Worm (Caenorhabditis elegans) whole organism, L2 larva: Measurements from ENCODE around the gene Y39A1A.18.
A peak's percentile ranks its signal among the peaks of the same experiment; 100 is the strongest.

Experiments
- C34F6.9 ChIP-seq: fragments of 150-350 bp; optimal IDR thresholded peaks from 2 replicates; lab custom pipeline; 2014; ENCODE audit warnings: missing biosample characterization, missing genetic modification characterization
- F13H6.1 ChIP-seq: sonication (generic microtip); optimal IDR thresholded peaks from 2 replicates; lab custom pipeline; 2016; ENCODE audit warnings: missing genetic modification characterization, missing compliant biosample characterization
- R02D3.7 ChIP-seq: fragments of 150-350 bp; optimal IDR thresholded peaks from 2 replicates; lab custom pipeline; 2014; ENCODE audit warnings: missing biosample characterization, missing genetic modification characterization
- Y55F3AM.14 ChIP-seq: fragments of 200-800 bp; sonication (Bioruptor generic); optimal IDR thresholded peaks from 2 replicates; lab custom pipeline; 2018; ENCODE audit warnings: mild to moderate bottlenecking, missing genetic modification characterization, missing compliant biosample characterization
- ZK546.5 ChIP-seq: sonication (generic microtip); optimal IDR thresholded peaks from 2 replicates; lab custom pipeline; 2017; ENCODE audit warnings: missing biosample characterization, missing genetic modification characterization
- alr-1 ChIP-seq: fragments of 150-350 bp; optimal IDR thresholded peaks from 2 replicates; lab custom pipeline; 2014; ENCODE audit warnings: missing biosample characterization, missing genetic modification characterization
- ama-1 ChIP-seq: fragments of 150-350 bp; optimal IDR thresholded peaks from 2 replicates; lab custom pipeline; 2018; ENCODE audit warnings: inconsistent platforms
- blmp-1 ChIP-seq: sonication (generic microtip); optimal IDR thresholded peaks from 2 replicates; lab custom pipeline; 2017; ENCODE audit warnings: missing genetic modification characterization, mild to moderate bottlenecking, missing compliant biosample characterization, antibody characterized with exemption, moderate library complexity; ENCODE audit not compliant: insufficient read depth
- ceh-82 ChIP-seq: fragments of 150-350 bp; optimal IDR thresholded peaks from 2 replicates; lab custom pipeline; 2014; ENCODE audit warnings: missing biosample characterization, missing genetic modification characterization
- crh-2 ChIP-seq: sonication (generic microtip); optimal IDR thresholded peaks from 2 replicates; lab custom pipeline; 2017; ENCODE audit warnings: missing biosample characterization, missing genetic modification characterization
- dmd-4 ChIP-seq: sonication (generic microtip); optimal IDR thresholded peaks from 2 replicates; lab custom pipeline; 2017; ENCODE audit warnings: missing biosample characterization, missing genetic modification characterization
- egl-27 ChIP-seq: sonication (generic microtip); optimal IDR thresholded peaks from 3 replicates; lab custom pipeline; 2017; ENCODE audit warnings: missing biosample characterization, missing genetic modification reagents, missing genetic modification characterization
- elt-3 ChIP-seq: sonication (generic microtip); optimal IDR thresholded peaks from 2 replicates; lab custom pipeline; 2017; ENCODE audit warnings: missing biosample characterization, missing genetic modification characterization
- fos-1 ChIP-seq: fragments of 150-350 bp; optimal IDR thresholded peaks from 2 replicates; lab custom pipeline; 2014; ENCODE audit warnings: missing biosample characterization, missing genetic modification characterization
- gmeb-1 ChIP-seq: fragments of 150-350 bp; optimal IDR thresholded peaks from 2 replicates; lab custom pipeline; 2014; ENCODE audit warnings: missing biosample characterization, missing genetic modification characterization
- lin-11 ChIP-seq: fragments of 150-350 bp; sonication (generic microtip); optimal IDR thresholded peaks from 2 replicates; lab custom pipeline; 2014; ENCODE audit warnings: missing biosample characterization, missing genetic modification characterization, inconsistent platforms, mixed read lengths
- lin-13 ChIP-seq: fragments of 150-350 bp; optimal IDR thresholded peaks from 2 replicates; lab custom pipeline; 2014; ENCODE audit warnings: missing biosample characterization, missing genetic modification reagents, missing genetic modification characterization
- lin-39 ChIP-seq: fragments of 150-350 bp; optimal IDR thresholded peaks from 2 replicates; lab custom pipeline; 2014; ENCODE audit warnings: missing biosample characterization, missing genetic modification reagents, missing genetic modification characterization
- lsy-2 ChIP-seq, 2 experiments: fragments of 150-350 bp in 1 of 2; sonication (generic microtip) in 1 of 2; optimal IDR thresholded peaks; 2 replicates each; lab custom pipeline; 2014 to 2017; ENCODE audit warnings: missing biosample characterization in 2 of 2, missing genetic modification characterization in 2 of 2
- mab-5 ChIP-seq: fragments of 150-350 bp; optimal IDR thresholded peaks from 2 replicates; lab custom pipeline; 2014; ENCODE audit warnings: missing biosample characterization, missing genetic modification characterization
- mbf-1 ChIP-seq: sonication (generic microtip); optimal IDR thresholded peaks from 2 replicates; lab custom pipeline; 2017; ENCODE audit warnings: missing biosample characterization, missing genetic modification characterization
- mdl-1 ChIP-seq, 2 experiments: fragments of 150-350 bp in 1 of 2; sonication (generic microtip) in 1 of 2; optimal IDR thresholded peaks; 2 replicates each; lab custom pipeline; 2017; ENCODE audit warnings: missing biosample characterization in 2 of 2, missing genetic modification characterization in 2 of 2
- nhr-10 ChIP-seq: sonication (generic microtip); optimal IDR thresholded peaks from 2 replicates; lab custom pipeline; 2017; ENCODE audit warnings: missing biosample characterization, missing genetic modification characterization
- nhr-11 ChIP-seq: fragments of 150-350 bp; optimal IDR thresholded peaks from 2 replicates; lab custom pipeline; 2014; ENCODE audit warnings: missing biosample characterization, missing genetic modification characterization
- nhr-12 ChIP-seq: fragments of 150-350 bp; optimal IDR thresholded peaks from 2 replicates; lab custom pipeline; 2014; ENCODE audit warnings: missing biosample characterization, missing genetic modification characterization
- nhr-129 ChIP-seq: fragments of 150-350 bp; optimal IDR thresholded peaks from 2 replicates; lab custom pipeline; 2014; ENCODE audit warnings: missing biosample characterization, missing genetic modification characterization
- nhr-21 ChIP-seq: fragments of 150-350 bp; optimal IDR thresholded peaks from 2 replicates; lab custom pipeline; 2014; ENCODE audit warnings: missing biosample characterization, missing genetic modification characterization
- nhr-23 ChIP-seq: fragments of 150-350 bp; optimal IDR thresholded peaks from 2 replicates; lab custom pipeline; 2014; ENCODE audit warnings: missing biosample characterization, missing genetic modification reagents, missing genetic modification characterization
- nhr-237 ChIP-seq: fragments of 150-350 bp; optimal IDR thresholded peaks from 2 replicates; lab custom pipeline; 2014; ENCODE audit warnings: missing biosample characterization, missing genetic modification characterization
- nhr-25 ChIP-seq: fragments of 150-350 bp; sonication (generic microtip); optimal IDR thresholded peaks from 3 replicates; lab custom pipeline; 2014; ENCODE audit warnings: missing biosample characterization, missing genetic modification characterization
- peb-1 ChIP-seq: fragments of 150-350 bp; optimal IDR thresholded peaks from 2 replicates; lab custom pipeline; 2014; ENCODE audit warnings: missing biosample characterization, missing genetic modification characterization
- sem-4 ChIP-seq: fragments of 150-350 bp; optimal IDR thresholded peaks from 2 replicates; lab custom pipeline; 2014; ENCODE audit warnings: missing biosample characterization, missing genetic modification reagents, missing genetic modification characterization
- skn-1 ChIP-seq: sonication (generic microtip); optimal IDR thresholded peaks from 2 replicates; lab custom pipeline; 2017; ENCODE audit warnings: missing biosample characterization, missing genetic modification characterization
- sma-3 ChIP-seq: sonication (generic microtip); optimal IDR thresholded peaks from 2 replicates; lab custom pipeline; 2016; ENCODE audit warnings: missing genetic modification reagents, missing genetic modification characterization, missing compliant biosample characterization
- sma-9 ChIP-seq, 2 experiments: fragments of 150-350 bp in 1 of 2; sonication (generic microtip) in 1 of 2; optimal IDR thresholded peaks; 2 replicates each; lab custom pipeline; 2014 to 2016; ENCODE audit warnings: missing genetic modification characterization in 2 of 2, mild to moderate bottlenecking in 1 of 2, missing biosample characterization in 1 of 2, missing compliant biosample characterization in 1 of 2, missing genetic modification reagents in 1 of 2, moderate library complexity in 1 of 2
- snpc-4 ChIP-seq: fragments of 150-350 bp; optimal IDR thresholded peaks from 2 replicates; lab custom pipeline; 2014; ENCODE audit warnings: missing biosample characterization, missing genetic modification characterization
- unc-39 ChIP-seq: fragments of 150-350 bp; optimal IDR thresholded peaks from 2 replicates; lab custom pipeline; 2014; ENCODE audit warnings: missing biosample characterization, missing genetic modification characterization
- unc-55 ChIP-seq: fragments of 150-350 bp; sonication (generic microtip); optimal IDR thresholded peaks from 3 replicates; lab custom pipeline; 2014; ENCODE audit warnings: missing biosample characterization, missing genetic modification reagents, missing genetic modification characterization
- zag-1 ChIP-seq: fragments of 150-350 bp; optimal IDR thresholded peaks from 2 replicates; lab custom pipeline; 2014; ENCODE audit warnings: missing biosample characterization, missing genetic modification characterization
- ztf-11 ChIP-seq: sonication (generic microtip); optimal IDR thresholded peaks from 2 replicates; lab custom pipeline; 2017; ENCODE audit warnings: missing biosample characterization, missing genetic modification characterization
- ztf-4 ChIP-seq: fragments of 150-350 bp; optimal IDR thresholded peaks from 2 replicates; lab custom pipeline; 2014; ENCODE audit warnings: missing biosample characterization, missing genetic modification characterization

Gene Y39A1A.18

DNA sequence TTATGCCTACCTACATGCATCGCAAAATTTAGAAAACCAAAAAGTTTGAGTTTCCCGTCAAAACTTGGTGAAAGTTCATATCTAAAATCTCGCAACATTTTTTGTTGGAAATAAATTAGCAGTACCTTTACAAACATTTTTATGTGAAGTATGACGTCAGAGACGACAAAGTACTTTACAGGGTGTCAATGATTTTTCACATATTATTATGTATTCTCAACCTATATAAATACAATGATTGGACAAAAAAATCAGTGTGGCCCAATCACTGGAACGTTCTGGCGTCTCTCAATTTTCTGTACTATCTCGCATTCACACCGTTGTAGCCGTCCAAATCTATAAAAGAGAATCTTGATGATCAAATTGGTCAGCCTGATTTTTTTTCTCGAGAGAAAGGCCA, at the start of gene Y39A1A.18, which contains the start of gene fmo-3:
TSS of gene Y39A1A.18 (minus strand) at position 192 of the 400 bp plus-strand sequence.
TSS of gene fmo-3 (plus strand) at position 388 of the 400 bp plus-strand sequence.
- no peak for TF ChIP-seq ztf-11 (tag; lab: Kevin White, UChicago)
- TF ChIP-seq lsy-2 (tag; optimal IDR thresholded peaks at IDR 0.05; lab: Kevin White, UChicago), result no peak
- no peak for TF ChIP-seq gmeb-1
- TF ChIP-seq C34F6.9 (tag; lab: Kevin White, UChicago), result no peak
- no peak for TF ChIP-seq zag-1 (tag; lab: Kevin White, UChicago)
- TF ChIP-seq nhr-237 (tag; lab: Kevin White, UChicago), result no peak
- no peak for TF ChIP-seq nhr-11
- no peak for TF ChIP-seq snpc-4
- TF ChIP-seq lin-11, result no peak
- TF ChIP-seq alr-1, result no peak
- no peak for TF ChIP-seq F13H6.1 (tag; lab: Kevin White, UChicago)
- no peak for TF ChIP-seq fos-1 (tag; lab: Kevin White, UChicago)
- TF ChIP-seq sma-9 (GFP tag; optimal IDR thresholded peaks at IDR 0.05; lab: Kevin White, UChicago), result no peak
- no peak for TF ChIP-seq sma-9 (tag; optimal IDR thresholded peaks at IDR 0.05; lab: Kevin White, UChicago)
- no peak for TF ChIP-seq unc-39 (tag; lab: Kevin White, UChicago)
- TF ChIP-seq Y55F3AM.14 (GFP tag; lab: Kevin White, UChicago), result no peak
- TF ChIP-seq peb-1 (tag; lab: Kevin White, UChicago), result no peak
- no peak for TF ChIP-seq R02D3.7
- TF ChIP-seq mab-5 (tag; lab: Kevin White, UChicago), result no peak
- no peak for TF ChIP-seq blmp-1

DNA sequence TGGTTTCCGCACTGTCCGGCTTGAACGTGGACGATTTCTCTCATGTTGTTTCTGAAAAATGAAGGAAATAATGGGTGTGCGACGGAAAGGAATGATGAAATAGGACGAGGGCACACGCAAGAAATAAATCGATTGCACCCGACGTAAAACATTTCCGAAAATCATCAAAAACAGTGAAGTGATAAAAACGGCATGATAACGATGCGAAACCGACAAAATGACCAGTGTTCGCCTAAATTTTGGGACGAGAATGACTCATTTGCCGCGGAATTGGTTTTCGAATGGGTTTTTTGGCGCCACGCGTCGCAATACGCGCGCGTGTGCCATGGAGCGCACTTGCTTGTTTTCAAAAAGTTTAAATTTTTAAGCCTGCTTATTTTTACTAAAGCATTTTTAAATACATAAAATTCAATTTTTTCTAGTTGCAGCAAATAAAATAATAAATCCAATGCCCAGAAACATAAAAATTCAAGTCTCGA, 48.1 kb upstream of the Y39A1A.18 start, which contains the start of the genes tbb-1 and rib-2:
TSS of gene tbb-1 (minus strand) at position 51 of the 479 bp plus-strand sequence.
TSS of gene rib-2 (plus strand) at position 429 of the 479 bp plus-strand sequence.
- TF ChIP-seq crh-2 (peak; percentile 97), gmeb-1 (peak; percentile 82), nhr-129 (peak; percentile 59), blmp-1 (peak; percentile 45), mbf-1 (no peak), nhr-12 (tag; lab: Kevin White, UChicago) (no peak), sem-4 (tag; lab: Kevin White, UChicago) (peak; percentile 54), sma-9 (GFP tag; optimal IDR thresholded peaks at IDR 0.05; lab: Kevin White, UChicago) (peak; percentile 65), sma-9 (tag; optimal IDR thresholded peaks at IDR 0.05; lab: Kevin White, UChicago) (no peak), C34F6.9 (tag; lab: Kevin White, UChicago) (peak; percentile 90), nhr-11 (no peak), peb-1 (tag; lab: Kevin White, UChicago) (no peak), fos-1 (tag; lab: Kevin White, UChicago) (peak; percentile 100), nhr-25 (tag; lab: Kevin White, UChicago) (peak; percentile 66), nhr-21 (peak; percentile 48), mdl-1 (tag; optimal IDR thresholded peaks at IDR 0.05; lab: Kevin White, UChicago) (peak in 1 of 2 experiments; percentile 72), ama-1 (lab: Kevin White, UChicago) (peak; percentile 76), lin-11 (peak; percentile 43), unc-55 (GFP tag; lab: Kevin White, UChicago) (peak; percentile 83), nhr-10 (tag; lab: Kevin White, UChicago) (no peak), lsy-2 (tag; optimal IDR thresholded peaks at IDR 0.05; lab: Kevin White, UChicago) (peak in 1 of 2 experiments; percentile 82), snpc-4 (peak; percentile 20), sma-3 (GFP tag; lab: Kevin White, UChicago) (peak; percentile 90), skn-1 (peak; percentile 54), nhr-23 (tag; lab: Kevin White, UChicago) (no peak), unc-39 (tag; lab: Kevin White, UChicago) (no peak), lin-13 (peak; percentile 80), egl-27 (tag; lab: Kevin White, UChicago) (peak; percentile 17), zag-1 (tag; lab: Kevin White, UChicago) (peak; percentile 34), F13H6.1 (tag; lab: Kevin White, UChicago) (peak; percentile 79), ztf-4 (tag; lab: Kevin White, UChicago) (no peak)

DNA sequence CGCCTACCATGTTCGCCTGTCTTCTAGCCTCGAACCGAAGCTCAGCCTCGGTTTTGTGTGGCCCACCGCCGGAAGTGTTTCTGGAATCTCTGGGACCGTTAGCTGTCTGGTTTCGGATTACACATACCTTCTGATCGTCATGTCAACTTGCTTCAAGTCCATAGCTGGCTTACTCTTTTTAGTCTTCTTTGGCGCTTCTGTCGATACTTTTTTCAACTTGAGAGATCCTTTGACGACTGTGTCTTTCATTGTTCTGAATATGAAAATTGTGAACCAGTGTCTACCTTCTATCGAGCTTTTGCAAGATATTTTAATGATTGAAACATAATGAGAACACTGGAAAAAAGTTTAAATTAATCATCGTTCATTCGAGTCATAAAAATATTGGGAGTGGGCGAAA, 46.2 kb upstream of the Y39A1A.18 start, which contains the start of gene K01G5.8:
TSS of gene K01G5.8 (minus strand) at position 255 of the 400 bp plus-strand sequence.
- TF ChIP-seq mab-5 (tag; lab: Kevin White, UChicago) (no peak), ZK546.5 (no peak), dmd-4 (no peak), sma-9 (GFP tag; optimal IDR thresholded peaks at IDR 0.05; lab: Kevin White, UChicago) (no peak), sma-9 (tag; optimal IDR thresholded peaks at IDR 0.05; lab: Kevin White, UChicago) (no peak), crh-2 (no peak), nhr-129 (no peak), gmeb-1 (no peak), unc-39 (tag; lab: Kevin White, UChicago) (no peak), elt-3 (tag; lab: Kevin White, UChicago) (no peak), egl-27 (tag; lab: Kevin White, UChicago) (no peak), ceh-82 (tag; lab: Kevin White, UChicago) (no peak), Y55F3AM.14 (GFP tag; lab: Kevin White, UChicago) (no peak), sem-4 (tag; lab: Kevin White, UChicago) (no peak), ama-1 (lab: Kevin White, UChicago) (no peak), nhr-237 (tag; lab: Kevin White, UChicago) (no peak), lin-39 (tag; lab: Kevin White, UChicago) (no peak)
